Worm (Caenorhabditis elegans) whole organism, L4 larva: ENCODE measurements around the gene hhat-2.
A peak's percentile ranks its signal among the peaks of the same experiment; 100 is the strongest.

Source experiments
- D1046.2 ChIP-seq: fragments of 200-800 bp; sonication (Bioruptor generic); IDR thresholded peaks from 2 replicates; pipeline ENCODE4 v1.3.6; 2022; ENCODE audit warnings: missing genetic modification characterization, missing compliant biosample characterization
- F44E2.7 ChIP-seq: fragments of 200-800 bp; sonication (Bioruptor generic); IDR thresholded peaks from 2 replicates; pipeline ENCODE4 v2.1.2; 2022; ENCODE audit warnings: missing genetic modification characterization, missing compliant biosample characterization
- T20F7.1 ChIP-seq: fragments of 200-800 bp; sonication (Bioruptor generic); optimal IDR thresholded peaks from 2 replicates; lab custom pipeline; 2018; ENCODE audit warnings: mild to moderate bottlenecking, missing genetic modification characterization, missing compliant biosample characterization
- Y75B8A.6 ChIP-seq: fragments of 200-800 bp; sonication (Bioruptor generic); IDR thresholded peaks from 2 replicates; pipeline ENCODE4 v1.3.6; 2022; ENCODE audit warnings: missing genetic modification reagents, missing genetic modification characterization, missing compliant biosample characterization
- ZK337.2 ChIP-seq: fragments of 200-800 bp; sonication (Bioruptor generic); IDR thresholded peaks from 2 replicates; pipeline ENCODE4 v1.3.6; 2022; ENCODE audit warnings: missing genetic modification reagents, missing genetic modification characterization, missing compliant biosample characterization
- aly-2 ChIP-seq: sonication (generic microtip); optimal IDR thresholded peaks from 2 replicates; lab custom pipeline; 2018; ENCODE audit warnings: missing biosample characterization, missing genetic modification characterization
- ama-1 ChIP-seq: fragments of 150-350 bp; optimal IDR thresholded peaks from 2 replicates; lab custom pipeline; 2014; ENCODE audit warnings: inconsistent platforms, mixed read lengths
- attf-4 ChIP-seq: sonication (generic microtip); optimal IDR thresholded peaks from 3 replicates; lab custom pipeline; 2017; ENCODE audit warnings: missing biosample characterization, missing genetic modification characterization
- ceh-28 ChIP-seq: fragments of 150-350 bp; optimal IDR thresholded peaks from 2 replicates; lab custom pipeline; 2014; ENCODE audit warnings: missing biosample characterization, missing genetic modification reagents, missing genetic modification characterization
- ceh-32 ChIP-seq: sonication (generic microtip); optimal IDR thresholded peaks from 2 replicates; lab custom pipeline; 2016; ENCODE audit warnings: mild to moderate bottlenecking, missing genetic modification characterization, missing compliant biosample characterization; ENCODE audit not compliant: poor library complexity
- ceh-44 ChIP-seq: fragments of 200-800 bp; sonication (Bioruptor generic); IDR thresholded peaks from 2 replicates; pipeline ENCODE4 v1.3.6; 2022; ENCODE audit warnings: missing genetic modification reagents, missing genetic modification characterization, missing compliant biosample characterization
- ceh-62 ChIP-seq: sonication (generic microtip); optimal IDR thresholded peaks from 2 replicates; lab custom pipeline; 2017; ENCODE audit warnings: missing biosample characterization, missing genetic modification characterization
- ceh-82 ChIP-seq: sonication (generic microtip); optimal IDR thresholded peaks from 2 replicates; lab custom pipeline; 2017; ENCODE audit warnings: missing biosample characterization, missing genetic modification characterization
- ctbp-1 ChIP-seq: fragments of 200-800 bp; sonication (Bioruptor generic); IDR thresholded peaks from 2 replicates; pipeline ENCODE4 v1.3.6; 2022; ENCODE audit warnings: missing genetic modification reagents, missing genetic modification characterization, missing compliant biosample characterization
- daf-12 ChIP-seq: fragments of 150-350 bp; optimal IDR thresholded peaks from 2 replicates; lab custom pipeline; 2014; ENCODE audit warnings: missing biosample characterization, missing genetic modification reagents, missing genetic modification characterization
- daf-19 ChIP-seq: fragments of 200-800 bp; sonication (Bioruptor generic); conservative IDR thresholded peaks from 2 replicates; pipeline ENCODE4 v1.3.6; 2022; ENCODE audit warnings: missing genetic modification characterization, missing compliant biosample characterization
- dmd-8 ChIP-seq: fragments of 200-800 bp; sonication (Bioruptor generic); IDR thresholded peaks from 2 replicates; pipeline ENCODE4 v1.3.6; 2022; ENCODE audit warnings: missing genetic modification characterization, missing compliant biosample characterization
- dpl-1 ChIP-seq: fragments of 150-350 bp; optimal IDR thresholded peaks from 2 replicates; lab custom pipeline; 2014; ENCODE audit warnings: missing biosample characterization, missing genetic modification reagents, missing genetic modification characterization
- duxl-1 ChIP-seq: sonication (generic microtip); optimal IDR thresholded peaks from 2 replicates; lab custom pipeline; 2016; ENCODE audit warnings: mild to moderate bottlenecking, missing genetic modification characterization, moderate library complexity, missing compliant biosample characterization; ENCODE audit not compliant: poor library complexity
- dve-1 ChIP-seq: sonication (generic microtip); optimal IDR thresholded peaks from 2 replicates; lab custom pipeline; 2017; ENCODE audit warnings: antibody characterized with exemption, mild to moderate bottlenecking, missing genetic modification characterization, missing compliant biosample characterization; ENCODE audit not compliant: insufficient read depth
- fos-1 ChIP-seq: fragments of 150-350 bp; optimal IDR thresholded peaks from 2 replicates; lab custom pipeline; 2014; ENCODE audit warnings: missing biosample characterization, missing genetic modification characterization
- gei-8 ChIP-seq: fragments of 200-800 bp; sonication (Bioruptor generic); optimal IDR thresholded peaks from 2 replicates; lab custom pipeline; 2018; ENCODE audit warnings: mild to moderate bottlenecking, missing genetic modification characterization, missing compliant biosample characterization
- lin-15B ChIP-seq: fragments of 150-350 bp; sonication (generic microtip); optimal IDR thresholded peaks from 3 replicates; lab custom pipeline; 2014; ENCODE audit warnings: missing biosample characterization, missing genetic modification characterization
- lin-38 ChIP-seq: fragments of 200-800 bp; sonication (Bioruptor generic); IDR thresholded peaks from 2 replicates; pipeline ENCODE4 v1.3.6; 2022; ENCODE audit warnings: missing genetic modification reagents, missing genetic modification characterization, missing compliant biosample characterization
- lin-39 ChIP-seq: fragments of 150-350 bp; optimal IDR thresholded peaks from 2 replicates; lab custom pipeline; 2014; ENCODE audit warnings: missing biosample characterization, missing genetic modification reagents, missing genetic modification characterization
- lsy-2 ChIP-seq, 2 experiments: fragments of 150-350 bp in 1 of 2; sonication (generic microtip) in 1 of 2; optimal IDR thresholded peaks; 2 replicates each; lab custom pipeline; 2014 to 2017; ENCODE audit warnings: missing biosample characterization in 2 of 2, missing genetic modification characterization in 2 of 2
- madf-5 ChIP-seq, 2 experiments: fragments of 200-800 bp; sonication (Bioruptor generic); IDR thresholded peaks; 2 replicates each; pipeline ENCODE4 v1.3.6; 2022; ENCODE audit warnings: missing compliant biosample characterization in 2 of 2, missing genetic modification characterization in 2 of 2
- madf-9 ChIP-seq: fragments of 200-800 bp; sonication (Bioruptor generic); conservative IDR thresholded peaks from 2 replicates; pipeline ENCODE4 v1.3.6; 2022; ENCODE audit warnings: missing genetic modification reagents, missing genetic modification characterization, missing compliant biosample characterization
- mdl-1 ChIP-seq, 2 experiments: fragments of 150-350 bp in 1 of 2; sonication (generic microtip) in 1 of 2; optimal IDR thresholded peaks; 2 replicates each; lab custom pipeline; 2014 to 2017; ENCODE audit warnings: missing biosample characterization in 2 of 2, missing genetic modification characterization in 2 of 2
- mes-2 ChIP-seq: sonication (generic microtip); optimal IDR thresholded peaks from 2 replicates; lab custom pipeline; 2016; ENCODE audit warnings: missing genotype, mild to moderate bottlenecking, missing genetic modification characterization, missing compliant biosample characterization; ENCODE audit not compliant: poor library complexity, severe bottlenecking
- mxl-3 ChIP-seq: fragments of 200-800 bp; sonication (Bioruptor generic); optimal IDR thresholded peaks from 2 replicates; lab custom pipeline; 2018; ENCODE audit warnings: mild to moderate bottlenecking, missing genetic modification characterization, missing compliant biosample characterization
- nhr-10 ChIP-seq: fragments of 150-350 bp; optimal IDR thresholded peaks from 2 replicates; lab custom pipeline; 2014; ENCODE audit warnings: missing biosample characterization, missing genetic modification characterization
- nhr-11 ChIP-seq: fragments of 150-350 bp; optimal IDR thresholded peaks from 2 replicates; lab custom pipeline; 2014; ENCODE audit warnings: missing biosample characterization, missing genetic modification characterization
- nhr-237 ChIP-seq: sonication (generic microtip); optimal IDR thresholded peaks from 2 replicates; lab custom pipeline; 2017; ENCODE audit warnings: missing biosample characterization, missing genetic modification characterization
- nhr-6 ChIP-seq: fragments of 150-350 bp; optimal IDR thresholded peaks from 2 replicates; lab custom pipeline; 2014; ENCODE audit warnings: missing biosample characterization, missing genetic modification characterization
- nhr-76 ChIP-seq: fragments of 150-350 bp; optimal IDR thresholded peaks from 2 replicates; lab custom pipeline; 2014; ENCODE audit warnings: missing biosample characterization, missing genetic modification characterization
- nhr-77 ChIP-seq: fragments of 150-350 bp; optimal IDR thresholded peaks from 2 replicates; lab custom pipeline; 2014; ENCODE audit warnings: missing biosample characterization, missing genetic modification characterization
- pha-4 ChIP-seq, 2 experiments: fragments of 150-350 bp in 1 of 2; fragments of 200-800 bp in 1 of 2; sonication (Bioruptor generic) in 1 of 2; IDR thresholded peaks in 1 of 2; optimal IDR thresholded peaks in 1 of 2; 2 replicates each; pipeline versions ENCODE4 v1.3.6 to Lab custom; 2014 to 2022; ENCODE audit warnings: missing genetic modification characterization in 2 of 2, missing genetic modification reagents in 2 of 2, missing biosample characterization in 1 of 2, missing compliant biosample characterization in 1 of 2
- saeg-2 ChIP-seq: fragments of 200-800 bp; sonication (Bioruptor generic); IDR thresholded peaks from 2 replicates; pipeline ENCODE4 v1.3.6; 2022; ENCODE audit warnings: missing genetic modification reagents, missing genetic modification characterization, missing compliant biosample characterization
- sdz-12 ChIP-seq: fragments of 200-800 bp; sonication (Bioruptor generic); optimal IDR thresholded peaks from 2 replicates; lab custom pipeline; 2018; ENCODE audit warnings: mild to moderate bottlenecking, missing genetic modification characterization, missing compliant biosample characterization
- snpc-1.2 ChIP-seq: fragments of 200-800 bp; sonication (Bioruptor generic); IDR thresholded peaks from 2 replicates; pipeline ENCODE4 v1.3.6; 2022; ENCODE audit warnings: missing genetic modification reagents, missing genetic modification characterization, missing compliant biosample characterization
- snpc-4 ChIP-seq: fragments of 150-350 bp; optimal IDR thresholded peaks from 2 replicates; lab custom pipeline; 2014; ENCODE audit warnings: missing biosample characterization, missing genetic modification characterization
- spr-1 ChIP-seq: sonication (generic microtip); optimal IDR thresholded peaks from 2 replicates; lab custom pipeline; 2016; ENCODE audit warnings: mild to moderate bottlenecking, missing genetic modification characterization, missing compliant biosample characterization
- spr-3 ChIP-seq: fragments of 200-800 bp; sonication (Bioruptor generic); optimal IDR thresholded peaks from 2 replicates; lab custom pipeline; 2018; ENCODE audit warnings: mild to moderate bottlenecking, missing genetic modification characterization, missing compliant biosample characterization
- unc-130 ChIP-seq: sonication (generic microtip); optimal IDR thresholded peaks from 2 replicates; lab custom pipeline; 2016; ENCODE audit warnings: missing genetic modification reagents, missing genetic modification characterization, missing compliant biosample characterization
- zag-1 ChIP-seq: fragments of 150-350 bp; optimal IDR thresholded peaks from 2 replicates; lab custom pipeline; 2014; ENCODE audit warnings: missing biosample characterization, missing genetic modification characterization
- zfp-3 ChIP-seq: fragments of 200-800 bp; sonication (Bioruptor generic); conservative IDR thresholded peaks from 2 replicates; pipeline ENCODE4 v1.3.6; 2022; ENCODE audit warnings: missing genetic modification reagents, missing genetic modification characterization, missing compliant biosample characterization
- zip-2 ChIP-seq: fragments of 150-350 bp; optimal IDR thresholded peaks from 2 replicates; lab custom pipeline; 2014; ENCODE audit warnings: missing biosample characterization, missing genetic modification characterization
- ztf-11 ChIP-seq: fragments of 150-350 bp; optimal IDR thresholded peaks from 2 replicates; lab custom pipeline; 2014; ENCODE audit warnings: missing biosample characterization, missing genetic modification characterization
- ztf-7 ChIP-seq: fragments of 150-350 bp; optimal IDR thresholded peaks from 2 replicates; lab custom pipeline; 2014; ENCODE audit warnings: missing biosample characterization, missing genetic modification characterization

The hhat-2 gene

ce11 chrIV:14822267-14822666 is 6.7 kb downstream of the hhat-2 start (continued):
- TF ChIP-seq pha-4 (GFP tag; IDR thresholded peaks at IDR 0.05; lab: Robert Waterston, UW), result peak; percentile 74
- TF ChIP-seq pha-4 (tag; optimal IDR thresholded peaks at IDR 0.05; lab: Kevin White, UChicago), result no peak
- no peak for TF ChIP-seq D1046.2
- TF ChIP-seq unc-130 (GFP tag; lab: Kevin White, UChicago), result no peak
- TF ChIP-seq nhr-6 (tag; lab: Kevin White, UChicago), result no peak
- TF ChIP-seq mes-2 (tag; lab: Kevin White, UChicago), result no peak
- no peak for TF ChIP-seq ztf-11 (tag; lab: Kevin White, UChicago)
- no peak for TF ChIP-seq mdl-1 (tag; optimal IDR thresholded peaks at IDR 0.05; lab: Kevin White, UChicago)
- no peak for TF ChIP-seq Y75B8A.6 (GFP tag; lab: Robert Waterston, UW)
- TF ChIP-seq gei-8 (GFP tag; lab: Kevin White, UChicago), result no peak
- TF ChIP-seq aly-2 (tag; lab: Kevin White, UChicago), result peak; percentile 55
- TF ChIP-seq fos-1, result peak; percentile 7
- TF ChIP-seq madf-5 (GFP tag; IDR thresholded peaks at IDR 0.05; lab: Robert Waterston, UW), result no peak
- no peak for TF ChIP-seq ceh-82 (tag; lab: Kevin White, UChicago)
- no peak for TF ChIP-seq duxl-1 (tag; lab: Kevin White, UChicago)
- TF ChIP-seq nhr-10, result peak; percentile 48
- TF ChIP-seq snpc-4 (tag; lab: Kevin White, UChicago), result no peak
- TF ChIP-seq saeg-2 (GFP tag; lab: Robert Waterston, UW), result no peak
- TF ChIP-seq ceh-62 (tag; lab: Kevin White, UChicago), result no peak
- TF ChIP-seq spr-1, result peak; percentile 66
- TF ChIP-seq nhr-77 (tag; lab: Kevin White, UChicago), result no peak
- TF ChIP-seq T20F7.1 (GFP tag; lab: Kevin White, UChicago), result peak; percentile 52
- TF ChIP-seq nhr-11, result no peak
- TF ChIP-seq spr-3 (GFP tag; lab: Kevin White, UChicago), result no peak
- no peak for TF ChIP-seq ztf-7 (tag; lab: Kevin White, UChicago)
- TF ChIP-seq mxl-3, result no peak
- no peak for TF ChIP-seq ctbp-1 (GFP tag; lab: Robert Waterston, UW)
- no peak for TF ChIP-seq F44E2.7
- peak; percentile 33 to 66 for TF ChIP-seq lsy-2 (tag; optimal IDR thresholded peaks at IDR 0.05; lab: Kevin White, UChicago)
- peak; percentile 64 for TF ChIP-seq lin-38
- TF ChIP-seq ceh-28, result no peak
- TF ChIP-seq dpl-1, result no peak
- TF ChIP-seq sdz-12, result no peak
- no peak for TF ChIP-seq ZK337.2 (GFP tag; lab: Robert Waterston, UW)
- peak; percentile 63 for TF ChIP-seq zip-2 (tag; lab: Kevin White, UChicago)
- no peak for TF ChIP-seq madf-9
- no peak for TF ChIP-seq zag-1 (tag; lab: Kevin White, UChicago)
- TF ChIP-seq daf-19 (GFP tag; lab: Robert Waterston, UW), result 0 out of 2 replicates have a peak, but pooled peaks have one; percentile 13
- no peak for TF ChIP-seq daf-12 (tag; lab: Kevin White, UChicago)
- TF ChIP-seq dve-1 (tag; lab: Kevin White, UChicago), result peak; percentile 32
- TF ChIP-seq attf-4 (tag; lab: Kevin White, UChicago), result no peak
- TF ChIP-seq lin-39 (tag; lab: Kevin White, UChicago), result no peak
- no peak for TF ChIP-seq nhr-237 (tag; lab: Kevin White, UChicago)
- peak; percentile 85 for TF ChIP-seq snpc-1.2 (GFP tag; lab: Robert Waterston, UW)
- no peak for TF ChIP-seq lin-15B (tag; lab: Kevin White, UChicago)
- peak; percentile 52 for TF ChIP-seq ama-1 (lab: Kevin White, UChicago)
- TF ChIP-seq zfp-3 (GFP tag; lab: Robert Waterston, UW), result peak; percentile 89
- no peak for TF ChIP-seq dmd-8
- no peak for TF ChIP-seq nhr-76 (tag; lab: Kevin White, UChicago)
- TF ChIP-seq ceh-44 (GFP tag; lab: Robert Waterston, UW), result no peak
- TF ChIP-seq ceh-32 (tag; lab: Kevin White, UChicago), result no peak
- TF ChIP-seq, all 104 proteins: peak for 24
